Worm (Caenorhabditis elegans) whole organism, L1 larva: ENCODE data around the gene F42A10.9.
A peak's percentile ranks its signal among the peaks of the same experiment; 100 is the strongest.

Experiments
- Y116A8C.19 ChIP-seq: sonication (generic microtip); optimal IDR thresholded peaks from 2 replicates; lab custom pipeline; 2016; ENCODE audit warnings: missing compliant biosample characterization, missing genetic modification characterization, borderline replicate concordance
- ama-1 ChIP-seq: fragments of 150-350 bp; optimal IDR thresholded peaks from 2 replicates; lab custom pipeline; 2014
- lin-35 ChIP-seq, 2 experiments: fragments of 150-350 bp; optimal IDR thresholded peaks; 2 replicates each; lab custom pipeline; 2014; ENCODE audit warnings: missing biosample characterization in 2 of 2, missing genetic modification characterization in 2 of 2, missing genetic modification reagents in 2 of 2
- nhr-76 ChIP-seq: sonication (generic microtip); optimal IDR thresholded peaks from 2 replicates; lab custom pipeline; 2017; ENCODE audit warnings: missing biosample characterization, missing genetic modification characterization
- nhr-77 ChIP-seq: fragments of 150-350 bp; optimal IDR thresholded peaks from 2 replicates; lab custom pipeline; 2014; ENCODE audit warnings: missing biosample characterization, missing genetic modification characterization
- snpc-4 ChIP-seq: fragments of 150-350 bp; optimal IDR thresholded peaks from 2 replicates; lab custom pipeline; 2014; ENCODE audit warnings: missing biosample characterization, missing genetic modification characterization
- sptf-1 ChIP-seq: fragments of 150-350 bp; optimal IDR thresholded peaks from 2 replicates; lab custom pipeline; 2014; ENCODE audit warnings: missing biosample characterization, missing genetic modification characterization
- tbx-2 ChIP-seq: sonication (generic microtip); optimal IDR thresholded peaks from 2 replicates; lab custom pipeline; 2016; ENCODE audit warnings: missing genetic modification characterization, missing compliant biosample characterization
- tlp-1 ChIP-seq: fragments of 150-350 bp; optimal IDR thresholded peaks from 2 replicates; lab custom pipeline; 2014; ENCODE audit warnings: missing biosample characterization, missing genetic modification characterization

DNA sequence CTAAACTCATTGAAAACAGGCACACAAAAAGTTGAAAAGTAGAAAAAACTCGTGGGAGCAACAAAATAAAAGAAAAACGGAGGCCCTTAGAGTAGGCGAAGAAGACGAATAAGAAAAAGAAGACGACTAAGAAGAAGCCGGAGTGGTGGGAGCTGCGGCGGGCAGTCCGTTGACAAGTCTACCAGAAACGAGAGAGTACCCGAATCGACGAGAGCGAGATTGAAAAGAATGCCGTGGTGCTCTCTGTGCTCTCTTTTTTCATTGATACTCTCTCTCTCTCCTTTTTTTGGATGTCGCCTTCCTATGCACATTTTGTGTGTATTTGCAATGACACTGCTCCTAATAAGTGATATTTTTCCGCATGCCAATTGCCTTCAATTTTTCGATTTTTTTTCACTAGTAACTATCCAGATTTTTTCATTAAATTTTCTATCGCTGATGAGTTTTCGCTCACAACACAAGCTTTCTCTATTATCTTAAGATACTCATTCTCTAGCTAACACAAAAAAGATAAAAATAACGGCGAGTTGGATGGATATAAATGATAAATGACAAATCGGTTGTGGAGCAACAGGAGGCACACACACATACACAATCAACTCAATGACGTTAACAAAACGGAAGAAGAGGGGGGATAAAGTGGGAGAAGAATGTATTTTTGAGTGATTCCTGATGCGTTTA lies 24.3 kb upstream of the F42A10.9 start:
- TF ChIP-seq Y116A8C.19 (tag; lab: Kevin White, UChicago) (no peak), nhr-77 (tag; lab: Kevin White, UChicago) (no peak), ama-1 (lab: Kevin White, UChicago) (no peak), tlp-1 (tag; lab: Kevin White, UChicago) (no peak), lin-35 (GFP tag; optimal IDR thresholded peaks at IDR 0.05; lab: Kevin White, UChicago) (peak in 1 of 2 experiments; percentile 34), sptf-1 (no peak), tbx-2 (tag; lab: Kevin White, UChicago) (no peak), snpc-4 (tag; lab: Kevin White, UChicago) (no peak), nhr-76 (tag; lab: Kevin White, UChicago) (no peak)
